Worm (Caenorhabditis elegans): ENCODE data around the gene C32C4.16.

The C32C4.16 gene

DNA sequence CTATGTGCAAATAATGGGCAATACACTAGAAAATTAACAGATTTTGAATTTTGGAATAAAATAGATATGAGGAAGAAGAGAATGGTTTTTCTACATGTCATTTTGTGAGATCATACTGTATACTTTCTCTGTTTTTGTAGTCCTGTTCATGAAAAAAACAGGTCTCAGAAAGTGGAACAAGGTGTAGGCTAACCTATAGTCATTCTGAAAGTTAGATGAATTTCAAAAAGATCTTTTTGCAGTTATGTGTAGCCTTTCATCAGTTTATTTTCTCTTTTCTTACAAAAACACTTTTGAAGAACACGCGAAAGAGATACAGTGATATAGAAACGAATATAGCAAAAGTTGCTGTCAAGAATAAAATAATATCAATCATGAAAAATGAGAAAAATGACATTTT is 6.8 kb downstream of the C32C4.16 start, which contains the start of gene ugt-35:
Gene ugt-35, minus strand, starts transcription at position 101 of the 400 bp plus-strand sequence.
- TF ChIP-seq ztf-29 (GFP tag; IDR thresholded peaks at IDR 0.05), result no peak
- TF ChIP-seq cog-1 (tag; optimal IDR thresholded peaks at IDR 0.05), result no peak
- no peak for TF ChIP-seq klf-2 (GFP tag; conservative IDR thresholded peaks at IDR 0.05)
- TF ChIP-seq tab-1 (GFP tag; IDR thresholded peaks at IDR 0.05), result no peak
- no peak for TF ChIP-seq ref-1 (GFP tag; conservative IDR thresholded peaks at IDR 0.05)
- no peak for TF ChIP-seq ztf-23 (GFP tag; IDR thresholded peaks at IDR 0.05)
- no peak for TF ChIP-seq T22C8.4 (GFP tag; IDR thresholded peaks at IDR 0.05)
- no peak for TF ChIP-seq flt-1 (GFP tag; IDR thresholded peaks at IDR 0.05)
- TF ChIP-seq med-1 (GFP tag; optimal IDR thresholded peaks at IDR 0.05; ENCODE audit: insufficient read depth), result no peak

DNA sequence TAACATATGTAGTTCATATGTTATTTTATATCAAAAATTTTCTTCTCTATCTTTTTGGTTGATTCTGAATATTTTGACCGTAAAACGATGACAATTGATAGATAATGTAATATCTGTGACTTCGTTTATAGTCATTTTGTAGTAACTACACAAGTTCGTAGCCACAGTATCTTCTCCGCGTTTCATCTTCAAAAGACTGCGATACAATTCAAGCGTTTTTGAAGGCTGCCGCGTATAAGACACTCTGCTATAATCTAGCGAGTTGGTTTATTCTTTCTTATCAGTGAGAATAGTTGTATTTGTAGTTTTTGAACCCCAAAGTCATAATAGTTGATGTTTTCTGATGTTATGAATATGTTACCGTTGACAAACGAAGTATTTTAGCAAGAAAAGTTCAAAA is 9.6 kb downstream of the C32C4.16 start, which contains the start of gene ugt-34:
Gene ugt-34, minus strand, starts transcription at position 21 of the 400 bp plus-strand sequence.
- TF ChIP-seq cog-1 (tag; optimal IDR thresholded peaks at IDR 0.05) (no peak), ztf-23 (GFP tag; IDR thresholded peaks at IDR 0.05) (no peak), ref-1 (GFP tag; conservative IDR thresholded peaks at IDR 0.05) (no peak), T22C8.4 (GFP tag; IDR thresholded peaks at IDR 0.05) (no peak), flt-1 (GFP tag; IDR thresholded peaks at IDR 0.05) (no peak), klf-2 (GFP tag; conservative IDR thresholded peaks at IDR 0.05) (no peak), med-1 (GFP tag; optimal IDR thresholded peaks at IDR 0.05; ENCODE audit: insufficient read depth) (no peak), tab-1 (GFP tag; IDR thresholded peaks at IDR 0.05) (no peak), ztf-29 (GFP tag; IDR thresholded peaks at IDR 0.05) (no peak)

- TF ChIP-seq T22C8.4 (GFP tag; IDR thresholded peaks at IDR 0.05), result no peak
- 0 out of 2 replicates have a peak, but pooled peaks have one; percentile 6 for TF ChIP-seq ztf-29 (GFP tag; IDR thresholded peaks at IDR 0.05)
- TF ChIP-seq ref-1 (GFP tag; conservative IDR thresholded peaks at IDR 0.05), result no peak
- TF ChIP-seq ztf-23 (GFP tag; IDR thresholded peaks at IDR 0.05), result no peak
- TF ChIP-seq tab-1 (GFP tag; IDR thresholded peaks at IDR 0.05), result no peak
- no peak for TF ChIP-seq klf-2 (GFP tag; conservative IDR thresholded peaks at IDR 0.05)
- no peak for TF ChIP-seq cog-1 (tag; optimal IDR thresholded peaks at IDR 0.05)
- no peak for TF ChIP-seq med-1 (GFP tag; optimal IDR thresholded peaks at IDR 0.05; ENCODE audit: insufficient read depth)
- no peak for TF ChIP-seq flt-1 (GFP tag; IDR thresholded peaks at IDR 0.05)
Observed at ce11 chrV:10657959-10658358, 10.6 kb downstream of the C32C4.16 start, which contains the start of gene tut-2. TSS of gene tut-2 (plus strand) at chrV:10658235.

DNA sequence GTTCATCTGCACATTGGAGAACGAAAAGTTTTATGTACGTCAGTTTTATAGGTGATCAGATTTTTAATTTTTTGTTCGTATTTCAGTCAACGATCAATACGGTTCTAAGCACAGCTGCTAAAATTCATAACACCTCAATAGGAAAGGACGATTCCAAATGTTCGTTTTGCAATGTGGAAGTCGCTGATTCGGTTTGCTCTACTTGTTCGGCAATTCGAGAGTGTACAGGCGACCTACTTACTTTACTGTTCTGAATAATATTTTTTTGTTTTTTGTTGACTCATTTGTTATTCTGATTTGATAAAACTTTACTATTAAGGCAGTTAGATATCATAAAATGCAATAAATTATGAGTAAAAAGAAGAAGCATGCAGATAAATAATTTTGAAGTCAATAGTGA is 12.0 kb downstream of the C32C4.16 start:
- TF ChIP-seq klf-2 (GFP tag; conservative IDR thresholded peaks at IDR 0.05), result no peak
- no peak for TF ChIP-seq T22C8.4 (GFP tag; IDR thresholded peaks at IDR 0.05)
- no peak for TF ChIP-seq tab-1 (GFP tag; IDR thresholded peaks at IDR 0.05)
- TF ChIP-seq med-1 (GFP tag; optimal IDR thresholded peaks at IDR 0.05; ENCODE audit: insufficient read depth), result no peak
- no peak for TF ChIP-seq flt-1 (GFP tag; IDR thresholded peaks at IDR 0.05)
- no peak for TF ChIP-seq ztf-23 (GFP tag; IDR thresholded peaks at IDR 0.05)
- TF ChIP-seq cog-1 (tag; optimal IDR thresholded peaks at IDR 0.05), result no peak
- TF ChIP-seq ref-1 (GFP tag; conservative IDR thresholded peaks at IDR 0.05), result no peak
- TF ChIP-seq ztf-29 (GFP tag; IDR thresholded peaks at IDR 0.05), result no peak

ce11 chrV:10661417-10661945 is 14.1 kb downstream of the C32C4.16 start, which contains the start of gene sqv-4:
TSS of gene sqv-4 (minus strand) at chrV:10661467.
- TF ChIP-seq ztf-23 (GFP tag; IDR thresholded peaks at IDR 0.05) (no peak), med-1 (GFP tag; optimal IDR thresholded peaks at IDR 0.05; ENCODE audit: insufficient read depth) (no peak), klf-2 (GFP tag; conservative IDR thresholded peaks at IDR 0.05) (no peak), tab-1 (GFP tag; IDR thresholded peaks at IDR 0.05) (no peak), cog-1 (tag; optimal IDR thresholded peaks at IDR 0.05) (no peak), T22C8.4 (GFP tag; IDR thresholded peaks at IDR 0.05) (no peak), flt-1 (GFP tag; IDR thresholded peaks at IDR 0.05) (no peak), ref-1 (GFP tag; conservative IDR thresholded peaks at IDR 0.05) (no peak), ztf-29 (GFP tag; IDR thresholded peaks at IDR 0.05) (no peak)

- TF ChIP-seq cog-1 (tag; optimal IDR thresholded peaks at IDR 0.05) (no peak), ztf-29 (GFP tag; IDR thresholded peaks at IDR 0.05) (no peak), ref-1 (GFP tag; conservative IDR thresholded peaks at IDR 0.05) (no peak), klf-2 (GFP tag; conservative IDR thresholded peaks at IDR 0.05) (no peak), flt-1 (GFP tag; IDR thresholded peaks at IDR 0.05) (no peak), med-1 (GFP tag; optimal IDR thresholded peaks at IDR 0.05; ENCODE audit: insufficient read depth) (no peak), tab-1 (GFP tag; IDR thresholded peaks at IDR 0.05) (no peak), T22C8.4 (GFP tag; IDR thresholded peaks at IDR 0.05) (no peak)
Observed at ce11 chrV:10662000-10662399, 14.6 kb downstream of the C32C4.16 start.

DNA sequence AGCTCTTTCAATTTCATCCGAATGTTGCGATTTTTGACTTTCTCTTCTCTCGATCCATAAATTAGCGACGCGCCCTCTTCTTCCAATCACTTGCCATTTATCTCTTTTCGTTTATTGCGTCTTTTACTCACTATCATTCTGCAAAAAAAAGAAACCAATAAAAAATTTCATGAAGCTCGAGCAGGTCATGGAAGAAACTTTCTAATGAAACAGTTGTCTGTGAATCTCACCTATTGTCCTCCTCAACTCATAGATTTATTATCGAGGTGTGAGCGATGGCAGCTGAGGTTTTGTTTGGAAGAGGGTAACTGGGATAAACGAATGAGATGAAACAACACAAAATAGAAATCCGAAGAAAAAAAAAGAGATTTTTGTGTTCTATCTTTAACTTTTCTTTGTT is 16.9 kb downstream of the C32C4.16 start:
- TF ChIP-seq ztf-29 (GFP tag; IDR thresholded peaks at IDR 0.05) (no peak), tab-1 (GFP tag; IDR thresholded peaks at IDR 0.05) (no peak), T22C8.4 (GFP tag; IDR thresholded peaks at IDR 0.05) (no peak), cog-1 (tag; optimal IDR thresholded peaks at IDR 0.05) (no peak), ref-1 (GFP tag; conservative IDR thresholded peaks at IDR 0.05) (no peak), ztf-23 (GFP tag; IDR thresholded peaks at IDR 0.05) (no peak), klf-2 (GFP tag; conservative IDR thresholded peaks at IDR 0.05) (no peak), flt-1 (GFP tag; IDR thresholded peaks at IDR 0.05) (no peak), med-1 (GFP tag; optimal IDR thresholded peaks at IDR 0.05; ENCODE audit: insufficient read depth) (no peak)

DNA sequence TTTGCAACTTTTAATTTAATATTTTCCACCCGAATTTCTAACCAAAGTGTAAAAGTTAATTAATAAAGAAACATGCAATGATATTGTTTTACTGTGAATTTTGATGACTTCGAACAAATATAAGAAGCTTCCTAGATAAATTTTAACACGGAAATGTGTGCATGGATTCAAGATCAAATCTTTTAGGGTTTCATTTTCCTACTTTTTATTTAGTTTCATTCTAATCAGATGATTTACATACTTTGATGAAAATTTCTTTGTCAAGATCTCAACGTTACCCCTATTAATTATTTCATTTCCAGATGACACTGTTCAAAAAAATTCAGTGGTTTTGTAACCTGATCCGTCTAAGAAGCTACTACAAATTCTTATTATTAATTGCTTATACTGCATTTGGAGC is 19.9 kb downstream of the C32C4.16 start, which contains the start of gene twk-12:
Gene twk-12, plus strand, starts transcription at position 301 of the 400 bp plus-strand sequence.
- TF ChIP-seq flt-1 (GFP tag; IDR thresholded peaks at IDR 0.05), result no peak
- TF ChIP-seq cog-1 (tag; optimal IDR thresholded peaks at IDR 0.05), result no peak
- TF ChIP-seq med-1 (GFP tag; optimal IDR thresholded peaks at IDR 0.05; ENCODE audit: insufficient read depth), result no peak
- no peak for TF ChIP-seq T22C8.4 (GFP tag; IDR thresholded peaks at IDR 0.05)
- no peak for TF ChIP-seq tab-1 (GFP tag; IDR thresholded peaks at IDR 0.05)
- TF ChIP-seq ztf-29 (GFP tag; IDR thresholded peaks at IDR 0.05), result no peak
- TF ChIP-seq klf-2 (GFP tag; conservative IDR thresholded peaks at IDR 0.05), result no peak
- no peak for TF ChIP-seq ztf-23 (GFP tag; IDR thresholded peaks at IDR 0.05)
- TF ChIP-seq ref-1 (GFP tag; conservative IDR thresholded peaks at IDR 0.05), result no peak

DNA sequence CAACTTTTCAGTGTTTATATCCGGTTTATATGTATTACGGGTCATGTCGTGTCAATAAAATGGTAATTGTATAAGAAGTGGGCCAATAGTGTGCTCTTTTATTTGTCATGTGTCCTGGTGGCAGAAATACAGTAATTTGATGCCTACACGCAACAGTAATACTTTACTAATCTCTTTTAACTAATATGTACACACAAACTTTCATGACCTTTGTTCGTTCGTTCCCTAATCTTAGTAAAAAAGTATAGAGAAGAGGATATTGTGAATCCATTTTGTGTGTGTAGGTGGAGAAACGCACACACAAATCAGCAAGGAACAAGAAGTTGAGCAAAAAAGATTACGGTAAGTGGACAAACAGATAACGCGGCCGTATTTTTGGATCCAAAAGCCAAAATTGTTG is 23.5 kb downstream of the C32C4.16 start:
- TF ChIP-seq flt-1 (GFP tag; IDR thresholded peaks at IDR 0.05) (no peak), med-1 (GFP tag; optimal IDR thresholded peaks at IDR 0.05; ENCODE audit: insufficient read depth) (no peak), klf-2 (GFP tag; conservative IDR thresholded peaks at IDR 0.05) (no peak), T22C8.4 (GFP tag; IDR thresholded peaks at IDR 0.05) (no peak), cog-1 (tag; optimal IDR thresholded peaks at IDR 0.05) (no peak), ztf-23 (GFP tag; IDR thresholded peaks at IDR 0.05) (no peak), ztf-29 (GFP tag; IDR thresholded peaks at IDR 0.05) (no peak), tab-1 (GFP tag; IDR thresholded peaks at IDR 0.05) (no peak), ref-1 (GFP tag; conservative IDR thresholded peaks at IDR 0.05) (no peak)

All from whole organism, midembryonic.